Worm (Caenorhabditis elegans): ENCODE data around the gene clec-24.

ce11 chrV:16831921-16832320 lies 29.9 kb upstream of the clec-24 start, which contains the start of gene srh-215:
- TF ChIP-seq hnd-1 (tag; optimal IDR thresholded peaks at IDR 0.05): no peak
- no peak for TF ChIP-seq tbx-37 (GFP tag; conservative IDR thresholded peaks at IDR 0.05)
- TF ChIP-seq ama-1 (optimal IDR thresholded peaks at IDR 0.05): no peak
- TF ChIP-seq B0310.2 (tag; optimal IDR thresholded peaks at IDR 0.05): no peak
- no peak for TF ChIP-seq hmg-4 (GFP tag; optimal IDR thresholded peaks at IDR 0.05)
- TF ChIP-seq flt-1 (GFP tag; IDR thresholded peaks at IDR 0.05): no peak
- no peak for TF ChIP-seq pes-1 (GFP tag; IDR thresholded peaks at IDR 0.05)
- no peak for TF ChIP-seq F13C5.2 (tag; optimal IDR thresholded peaks at IDR 0.05)
- no peak for TF ChIP-seq tbx-11 (GFP tag; IDR thresholded peaks at IDR 0.05)
- no peak for TF ChIP-seq ceh-13 (GFP tag; optimal IDR thresholded peaks at IDR 0.05)
- TF ChIP-seq tra-4 (tag; optimal IDR thresholded peaks at IDR 0.05): no peak
- TF ChIP-seq aly-1 (tag; optimal IDR thresholded peaks at IDR 0.05): no peak
- no peak for TF ChIP-seq sea-1 (GFP tag; conservative IDR thresholded peaks at IDR 0.05)
- no peak for TF ChIP-seq hmbx-1 (tag; optimal IDR thresholded peaks at IDR 0.05)
